Worm (Caenorhabditis elegans) whole organism, midembryonic: ENCODE measurements around the gene nhr-274.

Experiments
- T22C8.4 ChIP-seq: fragments of 200-800 bp; sonication (Bioruptor generic); IDR thresholded peaks from 2 replicates; pipeline ENCODE4 v1.3.6; 2022; ENCODE audit warnings: missing genetic modification characterization, missing compliant biosample characterization
- flt-1 ChIP-seq: fragments of 200-800 bp; sonication (Bioruptor generic); IDR thresholded peaks from 2 replicates; pipeline ENCODE4 v1.3.6; 2022; ENCODE audit warnings: missing genetic modification characterization, missing compliant biosample characterization
- klf-2 ChIP-seq: fragments of 200-800 bp; sonication (Bioruptor generic); conservative IDR thresholded peaks from 2 replicates; pipeline ENCODE4 v1.3.6; 2022; ENCODE audit warnings: missing genetic modification reagents, missing genetic modification characterization, missing compliant biosample characterization
- med-1 ChIP-seq: sonication (generic microtip); optimal IDR thresholded peaks from 2 replicates; lab custom pipeline; 2017; ENCODE audit warnings: missing genetic modification characterization, mild to moderate bottlenecking, missing compliant biosample characterization, antibody characterized with exemption, missing genetic modification reagents; ENCODE audit not compliant: insufficient read depth
- ref-1 ChIP-seq: fragments of 200-800 bp; sonication (Bioruptor generic); conservative IDR thresholded peaks from 2 replicates; pipeline ENCODE4 v1.3.6; 2022; ENCODE audit warnings: missing genetic modification reagents, missing genetic modification characterization, missing compliant biosample characterization
- tab-1 ChIP-seq: fragments of 200-800 bp; sonication (Bioruptor generic); IDR thresholded peaks from 2 replicates; pipeline ENCODE4 v1.3.6; 2022; ENCODE audit warnings: missing genetic modification characterization, missing compliant biosample characterization
- ztf-23 ChIP-seq: fragments of 200-800 bp; sonication (Bioruptor generic); IDR thresholded peaks from 2 replicates; pipeline ENCODE4 v1.3.6; 2022; ENCODE audit warnings: missing genetic modification reagents, missing genetic modification characterization, missing compliant biosample characterization
- ztf-29 ChIP-seq: fragments of 200-800 bp; sonication (Bioruptor generic); IDR thresholded peaks from 2 replicates; pipeline ENCODE4 v1.3.6; 2022; ENCODE audit warnings: missing genetic modification reagents, missing genetic modification characterization, missing compliant biosample characterization

DNA sequence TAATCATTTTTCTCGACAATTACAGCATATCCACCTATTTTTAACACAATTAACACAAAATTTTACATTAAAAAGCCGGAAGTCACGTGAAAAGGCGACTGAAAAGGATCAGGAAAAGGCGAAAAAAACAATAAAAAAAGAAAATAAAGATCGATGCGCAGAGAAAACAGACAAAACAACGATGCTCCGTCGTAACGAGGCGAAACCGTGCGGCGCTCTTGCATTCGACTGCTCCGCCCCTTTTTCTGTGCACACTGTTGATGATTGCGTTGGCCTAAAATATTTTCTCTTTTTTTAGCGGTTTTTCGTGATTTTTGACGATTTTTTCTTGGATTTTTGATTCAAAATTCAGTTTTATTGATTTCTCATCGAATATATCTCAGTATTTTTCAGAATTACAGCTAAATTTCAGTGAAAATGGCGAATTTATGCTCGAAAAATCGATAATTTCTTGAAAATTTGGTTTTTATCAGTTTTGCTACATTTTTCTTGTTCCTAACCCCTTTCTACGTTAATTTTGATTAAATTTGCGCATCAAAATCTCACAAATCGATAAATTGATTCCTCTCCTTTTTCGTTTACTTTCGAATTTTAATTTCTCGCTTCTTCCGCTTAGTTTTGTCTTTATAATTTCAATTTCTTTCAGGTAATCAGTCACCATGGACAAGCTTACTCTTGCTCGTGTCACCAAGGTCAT lies 14.1 kb upstream of the nhr-274 start, which contains the start of gene rps-28:
- TF ChIP-seq T22C8.4 (GFP tag; lab: Robert Waterston, UW) (peak; percentile 78), klf-2 (GFP tag; lab: Robert Waterston, UW) (peak; percentile 78), flt-1 (GFP tag; lab: Robert Waterston, UW) (peak; percentile 92), ztf-29 (peak; percentile 79), ref-1 (GFP tag; lab: Robert Waterston, UW) (peak; percentile 48; the same call in 1 of the 2 replicates), ztf-23 (GFP tag; lab: Robert Waterston, UW) (peak; percentile 96), med-1 (peak; percentile 74), tab-1 (GFP tag; lab: Robert Waterston, UW) (peak; percentile 83; the same call in 1 of the 2 replicates)
